Worm (Caenorhabditis elegans): ENCODE results near the gene F42A10.9.

F42A10.9 gene

ce11 chrIII:6170038-6170437, 5.7 kb downstream of the F42A10.9 start (continued):
- TF ChIP-seq attf-6 (GFP tag; IDR thresholded peaks at IDR 0.05): no peak
- TF ChIP-seq rpc-1 (optimal IDR thresholded peaks at IDR 0.05): peak; percentile 51
- no peak for TF ChIP-seq rpc-1 (tag; optimal IDR thresholded peaks at IDR 0.05)
- no peak for TF ChIP-seq snpc-1.3 (tag; optimal IDR thresholded peaks at IDR 0.05; ENCODE audit: insufficient read depth)
- TF ChIP-seq tbx-9 (tag; optimal IDR thresholded peaks at IDR 0.05; ENCODE audit: borderline replicate concordance): no peak
- no peak for TF ChIP-seq mes-4 (tag; optimal IDR thresholded peaks at IDR 0.05)
- TF ChIP-seq chd-7 (tag; optimal IDR thresholded peaks at IDR 0.05): peak; percentile 14
- no peak for TF ChIP-seq ztf-22 (GFP tag; optimal IDR thresholded peaks at IDR 0.05)
- no peak for TF ChIP-seq let-526 (GFP tag; IDR thresholded peaks at IDR 0.05)
- no peak for TF ChIP-seq pha-4 (tag; optimal IDR thresholded peaks at IDR 0.05)
- no peak for TF ChIP-seq hlh-26 (GFP tag; conservative IDR thresholded peaks at IDR 0.05)
- TF ChIP-seq unc-130 (GFP tag; optimal IDR thresholded peaks at IDR 0.05): no peak
- TF ChIP-seq Y53F4B.3 (GFP tag; IDR thresholded peaks at IDR 0.05): no peak
- TF ChIP-seq hmg-1.2 (GFP tag; IDR thresholded peaks at IDR 0.05): peak; percentile 95
- 0 out of 2 replicates have a peak, but pooled peaks have one; percentile 20 for TF ChIP-seq egrh-3 (GFP tag; IDR thresholded peaks at IDR 0.05)
- TF ChIP-seq tbp1 (GFP tag; optimal IDR thresholded peaks at IDR 0.05): peak; percentile 4
- no peak for TF ChIP-seq xnd-1 (tag; optimal IDR thresholded peaks at IDR 0.05)
- no peak for TF ChIP-seq repo-1 (tag; optimal IDR thresholded peaks at IDR 0.05)
- no peak for TF ChIP-seq nhr-27 (tag; optimal IDR thresholded peaks at IDR 0.05)
- peak; percentile 12 for TF ChIP-seq K12H6.12 (tag; optimal IDR thresholded peaks at IDR 0.05)
- TF ChIP-seq cebp-1 (GFP tag; IDR thresholded peaks at IDR 0.05): no peak
- TF ChIP-seq cebp-1 (tag; optimal IDR thresholded peaks at IDR 0.05): peak; percentile 24
- TF ChIP-seq F23B12.7 (tag; optimal IDR thresholded peaks at IDR 0.05; ENCODE audit: insufficient read depth): no peak
- no peak for TF ChIP-seq F49E8.2 (tag; optimal IDR thresholded peaks at IDR 0.05; ENCODE audit: insufficient read depth)
- TF ChIP-seq F10E7.11 (tag; optimal IDR thresholded peaks at IDR 0.05): no peak

- TF ChIP-seq F57A8.1 (GFP tag; optimal IDR thresholded peaks at IDR 0.05) (no peak), let-607 (tag; optimal IDR thresholded peaks at IDR 0.05) (peak in 1 of 2 experiments; percentile 56), F33H1.4 (GFP tag; IDR thresholded peaks at IDR 0.05) (peak; percentile 58), D2030.7 (GFP tag; IDR thresholded peaks at IDR 0.05) (peak; percentile 41; the same call in 1 of the 2 replicates), nfya-1 (tag; optimal IDR thresholded peaks at IDR 0.05; ENCODE audit: borderline replicate concordance, insufficient read depth) (no peak), snpc-3.4 (tag; optimal IDR thresholded peaks at IDR 0.05) (peak; percentile 29), cebp-2 (GFP tag; IDR thresholded peaks at IDR 0.05) (no peak), madf-10 (tag; optimal IDR thresholded peaks at IDR 0.05) (no peak), nhr-27 (tag; optimal IDR thresholded peaks at IDR 0.05) (no peak), ztf-18 (tag; optimal IDR thresholded peaks at IDR 0.05) (peak; percentile 94), lin-35 (GFP tag; optimal IDR thresholded peaks at IDR 0.05) (peak in 1 of 3 experiments; percentile 66), mxl-1 (tag; optimal IDR thresholded peaks at IDR 0.05) (no peak), snpc-4 (GFP tag; optimal IDR thresholded peaks at IDR 0.05) (peak; percentile 20), snpc-4 (tag; optimal IDR thresholded peaks at IDR 0.05) (peak in 2 of 4 experiments; percentile 1 to 21), mel-28 (tag; optimal IDR thresholded peaks at IDR 0.05; ENCODE audit: borderline replicate concordance) (no peak), nfyb-1 (GFP tag; IDR thresholded peaks at IDR 0.05) (0 out of 2 replicates have a peak, but pooled peaks have one; percentile 40), nhr-179 (tag; optimal IDR thresholded peaks at IDR 0.05) (no peak), hmg-1.2 (GFP tag; IDR thresholded peaks at IDR 0.05) (no peak), B0019.2 (GFP tag; conservative IDR thresholded peaks at IDR 0.05) (no peak), rec-8 (tag; optimal IDR thresholded peaks at IDR 0.05) (no peak), repo-1 (tag; optimal IDR thresholded peaks at IDR 0.05) (no peak), nhr-80 (tag; optimal IDR thresholded peaks at IDR 0.05) (peak; percentile 41), chd-7 (tag; optimal IDR thresholded peaks at IDR 0.05) (no peak), Y56A3A.18 (GFP tag; IDR thresholded peaks at IDR 0.05) (no peak), lsy-27 (tag; optimal IDR thresholded peaks at IDR 0.05; ENCODE audit: borderline replicate concordance, insufficient read depth) (no peak), egrh-3 (GFP tag; IDR thresholded peaks at IDR 0.05) (no peak)
Observed at ce11 chrIII:6173020-6173597, 8.7 kb downstream of the F42A10.9 start, which contains the start of the genes abcf-3 and F42A10.5. TSS of gene abcf-3 (plus strand) at chrIII:6173403. TSS of gene F42A10.5 (minus strand) at chrIII:6173477.

All from whole organism, young adult.